In genomic region chr3R:29794161-29794882, dm6 we compare ENCODE assay signal across 5 fruit fly cellular contexts.
TF ChIP-seq lines count a peak whose summit lies in the region.

Gene sro (plus strand): TSS chr3R:29794597.

- TF ChIP-seq CTCF in whole organism, embryonic (GFP tag; optimal IDR thresholded peaks at IDR 0.05; lab: Kevin White, UChicago): no peak

TF ChIP-seq in whole organism, adult, 20 proteins besides CTCF, POLR2A, EP300 and RAD21:
- TF ChIP-seq bab1 (GFP tag; optimal IDR thresholded peaks at IDR 0.05; lab: Kevin White, UChicago) (peak; percentile 46), CG33017 (tag; optimal IDR thresholded peaks at IDR 0.05; lab: Kevin White, UChicago) (no peak), Crg-1 (GFP tag; optimal IDR thresholded peaks at IDR 0.05; lab: Kevin White, UChicago) (peak; percentile 3), cic (GFP tag; optimal IDR thresholded peaks at IDR 0.05; lab: Kevin White, UChicago) (no peak), CG12768 (GFP tag; optimal IDR thresholded peaks at IDR 0.05; lab: Kevin White, UChicago) (no peak), tj (GFP tag; optimal IDR thresholded peaks at IDR 0.05; lab: Kevin White, UChicago) (peak; percentile 83), CG7101 (tag; optimal IDR thresholded peaks at IDR 0.05; lab: Kevin White, UChicago) (peak; percentile 53), cnc (optimal IDR thresholded peaks at IDR 0.05; lab: Kevin White, UChicago) (no peak)

TF ChIP-seq in whole organism, embryonic, 481 proteins besides CTCF, POLR2A, EP300 and RAD21 (continues in another document):
- no peak for TF ChIP-seq Xbp1 (GFP tag; optimal IDR thresholded peaks at IDR 0.05; lab: Kevin White, UChicago)
- peak in 1 of 2 experiments; percentile 85 for TF ChIP-seq tll (GFP tag; optimal IDR thresholded peaks at IDR 0.05; lab: Kevin White, UChicago)
- no peak for TF ChIP-seq CG12071 (GFP tag; optimal IDR thresholded peaks at IDR 0.05; lab: Kevin White, UChicago)
- no peak for TF ChIP-seq CG15601 (tag; optimal IDR thresholded peaks at IDR 0.05; lab: Kevin White, UChicago)
- no peak for TF ChIP-seq MTF-1 (GFP tag; optimal IDR thresholded peaks at IDR 0.05; lab: Kevin White, UChicago; ENCODE audit: borderline replicate concordance)
- no peak for TF ChIP-seq CG34224 (GFP tag; IDR thresholded peaks at IDR 0.05; lab: Robert Waterston, UW; ENCODE audit: partially characterized antibody)
- no peak for TF ChIP-seq tgo (GFP tag; IDR thresholded peaks at IDR 0.05; lab: Robert Waterston, UW)
- no peak for TF ChIP-seq Fer3 (tag; optimal IDR thresholded peaks at IDR 0.05; lab: Kevin White, UChicago)
- TF ChIP-seq lab (GFP tag; optimal IDR thresholded peaks at IDR 0.05; lab: Kevin White, UChicago): no peak
- no peak for TF ChIP-seq CG1529 (GFP tag; optimal IDR thresholded peaks at IDR 0.05; lab: Kevin White, UChicago)
- no peak for TF ChIP-seq Myb (GFP tag; optimal IDR thresholded peaks at IDR 0.05; lab: Kevin White, UChicago)
- TF ChIP-seq Eip74EF (GFP tag; optimal IDR thresholded peaks at IDR 0.05; lab: Kevin White, UChicago): no peak
- no peak for TF ChIP-seq her (GFP tag; optimal IDR thresholded peaks at IDR 0.05; lab: Kevin White, UChicago)
- no peak for TF ChIP-seq CHES-1-like (GFP tag; optimal IDR thresholded peaks at IDR 0.05; lab: Kevin White, UChicago)
- no peak for TF ChIP-seq Drgx (GFP tag; IDR thresholded peaks at IDR 0.05; lab: Robert Waterston, UW)
- TF ChIP-seq H2.0 (GFP tag; IDR thresholded peaks at IDR 0.05; lab: Robert Waterston, UW): no peak
- TF ChIP-seq sug (tag; optimal IDR thresholded peaks at IDR 0.05; lab: Kevin White, UChicago): no peak
- no peak for TF ChIP-seq scrt (GFP tag; optimal IDR thresholded peaks at IDR 0.05; lab: Kevin White, UChicago)
- TF ChIP-seq HLH4C (GFP tag; IDR thresholded peaks at IDR 0.05; lab: Robert Waterston, UW; ENCODE audit: partially characterized antibody): 0 out of 3 replicates have a peak, but pooled peaks have one; percentile 24
- no peak for TF ChIP-seq CG6254 (GFP tag; optimal IDR thresholded peaks at IDR 0.05; lab: Kevin White, UChicago)
- TF ChIP-seq Aef1 (GFP tag; IDR thresholded peaks at IDR 0.05; lab: Robert Waterston, UW): no peak

TF ChIP-seq in whole organism, prepupa, 60 proteins besides CTCF, POLR2A, EP300 and RAD21:
- TF ChIP-seq Sox15 (GFP tag; optimal IDR thresholded peaks at IDR 0.05; lab: Kevin White, UChicago) (no peak), CG31627 (GFP tag; optimal IDR thresholded peaks at IDR 0.05; lab: Kevin White, UChicago) (peak; percentile 6), Hr39 (GFP tag; optimal IDR thresholded peaks at IDR 0.05; lab: Kevin White, UChicago) (peak; percentile 18), CG7368 (GFP tag; optimal IDR thresholded peaks at IDR 0.05; lab: Kevin White, UChicago) (no peak), topi (GFP tag; optimal IDR thresholded peaks at IDR 0.05; lab: Kevin White, UChicago) (peak; percentile 35), svp (GFP tag; lab: Kevin White, UChicago) (peak; percentile 75), esn (GFP tag; optimal IDR thresholded peaks at IDR 0.05; lab: Kevin White, UChicago) (peak; percentile 21), CG8119 (GFP tag; IDR thresholded peaks at IDR 0.05; lab: Robert Waterston, UW) (no peak), Eip78C (GFP tag; lab: Kevin White, UChicago) (peak; percentile 24)

TF ChIP-seq in whole organism, pupa, 21 proteins besides CTCF, POLR2A, EP300 and RAD21:
- TF ChIP-seq CG9948 (tag; optimal IDR thresholded peaks at IDR 0.05; lab: Kevin White, UChicago) (no peak), CG8159 (tag; optimal IDR thresholded peaks at IDR 0.05; lab: Kevin White, UChicago) (peak; percentile 86)

TF ChIP-seq in whole organism, wandering third instar larva, 38 proteins besides CTCF, POLR2A, EP300 and RAD21:
- TF ChIP-seq woc (GFP tag; optimal IDR thresholded peaks at IDR 0.05; lab: Kevin White, UChicago) (peak; percentile 9), sage (GFP tag; optimal IDR thresholded peaks at IDR 0.05; lab: Kevin White, UChicago) (peak; percentile 7), pan (optimal IDR thresholded peaks at IDR 0.05; lab: Kevin White, UChicago) (no peak), psq (GFP tag; optimal IDR thresholded peaks at IDR 0.05; lab: Kevin White, UChicago) (peak; percentile 10), Vsx2 (GFP tag; optimal IDR thresholded peaks at IDR 0.05; lab: Kevin White, UChicago; ENCODE audit: partially characterized antibody) (no peak), tai (GFP tag; optimal IDR thresholded peaks at IDR 0.05; lab: Kevin White, UChicago) (no peak), CG32264 (GFP tag; optimal IDR thresholded peaks at IDR 0.05; lab: Kevin White, UChicago) (no peak), rgr (GFP tag; optimal IDR thresholded peaks at IDR 0.05; lab: Kevin White, UChicago) (peak; percentile 45), ey (GFP tag; optimal IDR thresholded peaks at IDR 0.05; lab: Kevin White, UChicago) (peak; percentile 11), Abd-B (GFP tag; optimal IDR thresholded peaks at IDR 0.05; lab: Kevin White, UChicago) (no peak), Rel (GFP tag; optimal IDR thresholded peaks at IDR 0.05; lab: Kevin White, UChicago) (no peak), Rel (tag; optimal IDR thresholded peaks at IDR 0.05; lab: Kevin White, UChicago) (peak; percentile 9), fru (GFP tag; optimal IDR thresholded peaks at IDR 0.05; lab: Kevin White, UChicago) (peak; percentile 61), Hr83 (GFP tag; optimal IDR thresholded peaks at IDR 0.05; lab: Kevin White, UChicago; ENCODE audit: poor library complexity, severe bottlenecking) (no peak), usp (GFP tag; optimal IDR thresholded peaks at IDR 0.05; lab: Kevin White, UChicago) (no peak), Dif (GFP tag; optimal IDR thresholded peaks at IDR 0.05; lab: Kevin White, UChicago; ENCODE audit: partially characterized antibody) (no peak), Hnf4 (GFP tag; optimal IDR thresholded peaks at IDR 0.05; lab: Kevin White, UChicago) (peak; percentile 31), foxo (GFP tag; optimal IDR thresholded peaks at IDR 0.05; lab: Kevin White, UChicago) (peak in 1 of 2 experiments; percentile 45), OdsH (GFP tag; optimal IDR thresholded peaks at IDR 0.05; lab: Kevin White, UChicago) (peak; percentile 5), CG9705 (GFP tag; optimal IDR thresholded peaks at IDR 0.05; lab: Kevin White, UChicago) (no peak), h (GFP tag; optimal IDR thresholded peaks at IDR 0.05; lab: Kevin White, UChicago) (peak; percentile 27), GATAd (GFP tag; optimal IDR thresholded peaks at IDR 0.05; lab: Kevin White, UChicago) (no peak), HLH106 (tag; optimal IDR thresholded peaks at IDR 0.05; lab: Kevin White, UChicago) (peak; percentile 10)
